Worm (Caenorhabditis elegans): ENCODE results near the gene F53F4.17.

F53F4.17 gene

ce11 chrV:13589494-13590176 lies 1.6 kb downstream of the F53F4.17 start, which contains the start of the genes F53F4.2 and F53F4.18:
Gene F53F4.2 (minus strand): TSS chrV:13589594.
Gene F53F4.18 (plus strand): TSS chrV:13590126.
- TF ChIP-seq mef-2 (tag; optimal IDR thresholded peaks at IDR 0.05) (no peak), ama-1 (optimal IDR thresholded peaks at IDR 0.05) (no peak), ztf-11 (tag; optimal IDR thresholded peaks at IDR 0.05) (no peak), lsy-2 (tag; optimal IDR thresholded peaks at IDR 0.05) (no peak), nhr-47 (tag; optimal IDR thresholded peaks at IDR 0.05) (no peak), egl-13 (tag; optimal IDR thresholded peaks at IDR 0.05) (no peak), elt-3 (tag; optimal IDR thresholded peaks at IDR 0.05) (no peak), nhr-20 (tag; optimal IDR thresholded peaks at IDR 0.05) (no peak)

ce11 chrV:13591504-13592174 lies 3.6 kb downstream of the F53F4.17 start, which contains the start of gene tbcb-1:
Gene tbcb-1 (plus strand): TSS chrV:13592124.
- TF ChIP-seq mep-1 (tag; optimal IDR thresholded peaks at IDR 0.05): peak; percentile 63
- TF ChIP-seq ceh-82 (tag; optimal IDR thresholded peaks at IDR 0.05): peak in 2 of 3 experiments; percentile 35
- peak; percentile 46 to 53 for TF ChIP-seq lsy-2 (tag; optimal IDR thresholded peaks at IDR 0.05)
- peak; percentile 57 for TF ChIP-seq swsn-7 (tag; optimal IDR thresholded peaks at IDR 0.05)
- TF ChIP-seq nhr-71 (tag; optimal IDR thresholded peaks at IDR 0.05): peak; percentile 66
- peak; percentile 46 to 66 for TF ChIP-seq efl-1 (optimal IDR thresholded peaks at IDR 0.05)
- peak; percentile 58 to 95 for TF ChIP-seq efl-1 (GFP tag; optimal IDR thresholded peaks at IDR 0.05 in 1 of 2)
- peak; percentile 60 for TF ChIP-seq nhr-20 (tag; optimal IDR thresholded peaks at IDR 0.05)
- peak; percentile 47 to 52 for TF ChIP-seq lin-35 (GFP tag; optimal IDR thresholded peaks at IDR 0.05)
- TF ChIP-seq dsc-1 (tag; optimal IDR thresholded peaks at IDR 0.05): peak; percentile 69
- peak; percentile 0 for TF ChIP-seq snpc-4 (tag; optimal IDR thresholded peaks at IDR 0.05)
- peak; percentile 67 for TF ChIP-seq nhr-47 (tag; optimal IDR thresholded peaks at IDR 0.05)
- TF ChIP-seq efl-3 (GFP tag; optimal IDR thresholded peaks at IDR 0.05): no peak
- TF ChIP-seq tbx-2 (tag; optimal IDR thresholded peaks at IDR 0.05): peak; percentile 37
- peak; percentile 58 for TF ChIP-seq rnt-1 (tag; optimal IDR thresholded peaks at IDR 0.05)
- peak; percentile 4 for TF ChIP-seq fkh-4 (tag; optimal IDR thresholded peaks at IDR 0.05; ENCODE audit: borderline replicate concordance)
- TF ChIP-seq xbp-1 (tag; optimal IDR thresholded peaks at IDR 0.05): peak; percentile 46
- no peak for TF ChIP-seq pax-3 (tag; optimal IDR thresholded peaks at IDR 0.05)
- peak; percentile 41 for TF ChIP-seq irx-1 (tag; optimal IDR thresholded peaks at IDR 0.05)
- TF ChIP-seq nhr-85 (tag): peak; percentile 32
- peak; percentile 37 for TF ChIP-seq nhr-90 (tag; optimal IDR thresholded peaks at IDR 0.05; ENCODE audit: poor library complexity)
- no peak for TF ChIP-seq fos-1 (tag; optimal IDR thresholded peaks at IDR 0.05)
- TF ChIP-seq egl-27 (tag; optimal IDR thresholded peaks at IDR 0.05): no peak
- peak; percentile 56 for TF ChIP-seq snu-23 (GFP tag; optimal IDR thresholded peaks at IDR 0.05)
- TF ChIP-seq lin-15B (tag; optimal IDR thresholded peaks at IDR 0.05): peak; percentile 57
- TF ChIP-seq dpl-1 (GFP tag; optimal IDR thresholded peaks at IDR 0.05): peak; percentile 33 to 74 (median 65)
- peak; percentile 29 for TF ChIP-seq lir-3 (tag; optimal IDR thresholded peaks at IDR 0.05; ENCODE audit: poor library complexity)
- peak; percentile 37 for TF ChIP-seq blmp-1 (tag; optimal IDR thresholded peaks at IDR 0.05)
- no peak for TF ChIP-seq skn-1 (tag; optimal IDR thresholded peaks at IDR 0.05)
- TF ChIP-seq egl-13 (tag; optimal IDR thresholded peaks at IDR 0.05): peak; percentile 26
- TF ChIP-seq lin-13 (GFP tag; optimal IDR thresholded peaks at IDR 0.05): no peak
- no peak for TF ChIP-seq ztf-11 (tag; optimal IDR thresholded peaks at IDR 0.05)

- TF ChIP-seq blmp-1 (tag; optimal IDR thresholded peaks at IDR 0.05) (peak; percentile 59), egl-13 (tag; optimal IDR thresholded peaks at IDR 0.05) (no peak), efl-1 (optimal IDR thresholded peaks at IDR 0.05) (no peak), efl-1 (GFP tag; optimal IDR thresholded peaks at IDR 0.05 in 1 of 2) (peak in 1 of 2 experiments; percentile 67), irx-1 (tag; optimal IDR thresholded peaks at IDR 0.05) (no peak)
Measured at ce11 chrV:13593083-13593482, 5.1 kb downstream of the F53F4.17 start, which contains the start of gene F53F4.4. Gene F53F4.4 (plus strand): TSS chrV:13593383.

Data from whole organism, L1 larva.